Worm (Caenorhabditis elegans): ENCODE results near the gene C56G2.9.

DNA sequence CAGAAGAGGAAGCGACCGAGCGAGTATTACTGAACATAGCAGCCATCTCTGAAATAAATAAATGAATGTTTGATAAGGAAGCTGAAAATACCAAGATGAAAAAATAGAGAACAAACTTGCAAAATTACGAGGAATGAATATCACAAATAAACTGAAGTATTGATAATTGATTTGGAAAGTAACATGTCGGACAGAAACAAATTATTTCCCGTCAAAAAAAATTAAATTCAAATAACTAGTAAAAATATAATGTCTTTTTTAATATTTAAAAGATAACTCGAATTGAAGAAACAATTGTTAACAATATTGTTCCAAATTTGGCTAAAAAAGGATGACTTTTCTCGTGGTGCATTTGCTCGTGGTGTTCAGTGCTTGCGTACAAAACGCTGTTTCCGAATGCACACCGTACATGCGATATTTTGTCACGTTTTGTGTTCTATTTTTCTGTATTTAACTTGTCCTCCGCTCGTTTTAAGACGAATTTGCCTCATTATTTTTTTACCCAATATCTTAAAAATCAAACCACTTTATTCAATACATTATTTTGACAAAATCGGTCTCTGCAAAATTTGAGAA is 1.2 kb downstream of the C56G2.9 start, which contains the start of gene rpn-13:
- TF ChIP-seq ets-7 (tag; optimal IDR thresholded peaks at IDR 0.05) (no peak), ceh-36 (tag; optimal IDR thresholded peaks at IDR 0.05) (no peak), scrt-1 (GFP tag; IDR thresholded peaks at IDR 0.05) (no peak), flt-1 (GFP tag; IDR thresholded peaks at IDR 0.05) (no peak), tra-4 (tag; optimal IDR thresholded peaks at IDR 0.05) (no peak), B0310.2 (tag; optimal IDR thresholded peaks at IDR 0.05) (no peak), pes-1 (GFP tag; IDR thresholded peaks at IDR 0.05) (no peak)

Measured in whole organism, early embryonic.